Fruit fly (Drosophila melanogaster) whole organism, embryonic: ENCODE data around the gene CG13074.

ENCODE experiments used
- ATbp ChIP-seq: fragments of 200-800 bp; sonication (Bioruptor generic); optimal IDR thresholded peaks from 2 replicates; lab custom pipeline; 2017; ENCODE audit warnings: missing biosample characterization, mild to moderate bottlenecking, missing genetic modification characterization, missing genetic modification reagents
- Abd-B ChIP-seq: fragments of 200-800 bp; sonication (Bioruptor generic); optimal IDR thresholded peaks from 2 replicates; lab custom pipeline; 2018; ENCODE audit warnings: missing biosample characterization, mild to moderate bottlenecking, missing genetic modification characterization, moderate library complexity
- Ada2b ChIP-seq: fragments of 200-800 bp; sonication (Bioruptor generic); IDR thresholded peaks from 2 replicates; pipeline ENCODE4 v1.3.6; 2022; ENCODE audit warnings: missing biosample characterization, missing genetic modification characterization
- Blimp-1 ChIP-seq: fragments of 200-800 bp; sonication (Bioruptor generic); optimal IDR thresholded peaks from 3 replicates; lab custom pipeline; 2018; ENCODE audit warnings: missing biosample characterization, missing genetic modification characterization, mild to moderate bottlenecking, moderate library complexity, missing genetic modification reagents
- CG10462 ChIP-seq: fragments of 200-800 bp; sonication (Bioruptor generic); optimal IDR thresholded peaks from 2 replicates; lab custom pipeline; 2016; ENCODE audit warnings: missing biosample characterization, missing genetic modification characterization
- CG10543 ChIP-seq: fragments of 200-800 bp; sonication (Bioruptor generic); optimal IDR thresholded peaks from 3 replicates; lab custom pipeline; 2017; ENCODE audit warnings: missing biosample characterization, mild to moderate bottlenecking, missing genetic modification characterization, moderate library complexity
- CG10565 ChIP-seq: fragments of 200-800 bp; sonication (Bioruptor generic); optimal IDR thresholded peaks from 3 replicates; lab custom pipeline; 2016; ENCODE audit warnings: missing biosample characterization, mild to moderate bottlenecking, missing genetic modification characterization
- CG11085 ChIP-seq: fragments of 200-800 bp; sonication (Bioruptor generic); IDR thresholded peaks from 2 replicates; pipeline ENCODE4 v1.3.6; 2022; ENCODE audit warnings: missing biosample characterization, missing genetic modification characterization
- CG11695 ChIP-seq: fragments of 200-800 bp; sonication (Bioruptor generic); IDR thresholded peaks from 3 replicates; pipeline ENCODE4 v1.3.6; 2022; ENCODE audit warnings: missing biosample characterization, missing genetic modification characterization
- CG14860 ChIP-seq: fragments of 200-800 bp; sonication (Bioruptor generic); IDR thresholded peaks from 3 replicates; pipeline ENCODE4 v1.3.6; 2022; ENCODE audit warnings: missing biosample characterization, missing genetic modification characterization; ENCODE audit not compliant: partially characterized antibody
- CG1529 ChIP-seq: fragments of 200-800 bp; sonication (Bioruptor generic); optimal IDR thresholded peaks from 3 replicates; lab custom pipeline; 2018; ENCODE audit warnings: missing biosample characterization, missing genetic modification characterization
- CG15601 ChIP-seq: fragments of 200-800 bp; sonication (Bioruptor generic); optimal IDR thresholded peaks from 3 replicates; lab custom pipeline; 2019; ENCODE audit warnings: missing biosample characterization, mild to moderate bottlenecking, missing genetic modification characterization, moderate library complexity
- CG16815 ChIP-seq: fragments of 200-800 bp; sonication (Bioruptor generic); optimal IDR thresholded peaks from 3 replicates; lab custom pipeline; 2017; ENCODE audit warnings: missing biosample characterization, mild to moderate bottlenecking, missing genetic modification characterization
- CG16863 ChIP-seq: fragments of 200-800 bp; sonication (Bioruptor generic); optimal IDR thresholded peaks from 3 replicates; lab custom pipeline; 2016; ENCODE audit warnings: missing biosample characterization, missing genetic modification characterization
- CG17912 ChIP-seq: fragments of 200-800 bp; sonication (Bioruptor generic); optimal IDR thresholded peaks from 2 replicates; lab custom pipeline; 2018; ENCODE audit warnings: missing biosample characterization, mild to moderate bottlenecking, missing genetic modification characterization
- CG18476 ChIP-seq: fragments of 200-800 bp; sonication (Bioruptor generic); optimal IDR thresholded peaks from 2 replicates; lab custom pipeline; 2016; ENCODE audit warnings: missing biosample characterization, mild to moderate bottlenecking, missing genetic modification characterization
- CG2202 ChIP-seq: fragments of 200-800 bp; sonication (Bioruptor generic); optimal IDR thresholded peaks from 2 replicates; lab custom pipeline; 2018; ENCODE audit warnings: missing biosample characterization, mild to moderate bottlenecking, missing genetic modification characterization
- CG2678 ChIP-seq: fragments of 200-800 bp; sonication (Bioruptor generic); optimal IDR thresholded peaks from 3 replicates; lab custom pipeline; 2019; ENCODE audit warnings: missing biosample characterization, mild to moderate bottlenecking, missing genetic modification characterization, moderate library complexity
- CG31365 ChIP-seq: fragments of 200-800 bp; sonication (Bioruptor generic); optimal IDR thresholded peaks from 2 replicates; lab custom pipeline; 2018; ENCODE audit warnings: missing biosample characterization, mild to moderate bottlenecking, missing genetic modification characterization
- CG4730 ChIP-seq: fragments of 200-800 bp; sonication (Bioruptor generic); IDR thresholded peaks from 2 replicates; pipeline ENCODE4 v1.3.6; 2022; ENCODE audit warnings: missing biosample characterization, missing genetic modification characterization
- CG9797 ChIP-seq: fragments of 200-800 bp; sonication (Bioruptor generic); optimal IDR thresholded peaks from 3 replicates; lab custom pipeline; 2018; ENCODE audit warnings: missing biosample characterization, mild to moderate bottlenecking, missing genetic modification characterization
- CHES-1-like ChIP-seq: fragments of 200-800 bp; sonication (Bioruptor generic); optimal IDR thresholded peaks from 2 replicates; lab custom pipeline; 2016; ENCODE audit warnings: missing biosample characterization, missing genetic modification characterization
- CrebB ChIP-seq: fragments of 200-800 bp; sonication (Bioruptor generic); optimal IDR thresholded peaks from 3 replicates; lab custom pipeline; 2018; ENCODE audit warnings: missing biosample characterization, mild to moderate bottlenecking, missing genetic modification characterization
- D19A ChIP-seq: fragments of 200-800 bp; optimal IDR thresholded peaks from 3 replicates; lab custom pipeline; 2019; ENCODE audit warnings: missing biosample characterization, mild to moderate bottlenecking, missing genetic modification characterization, moderate library complexity
- HLH3B ChIP-seq: fragments of 200-800 bp; sonication (Bioruptor generic); IDR thresholded peaks from 2 replicates; pipeline ENCODE4 v1.3.6; 2022; ENCODE audit warnings: missing biosample characterization, missing genetic modification characterization
- Lim3 ChIP-seq: fragments of 200-800 bp; sonication (Bioruptor generic); IDR thresholded peaks from 2 replicates; pipeline ENCODE4 v1.3.6; 2022; ENCODE audit warnings: missing biosample characterization, missing genetic modification characterization
- MESR4 ChIP-seq: fragments of 200-800 bp; sonication (Bioruptor generic); optimal IDR thresholded peaks from 2 replicates; lab custom pipeline; 2018; ENCODE audit warnings: missing biosample characterization, mild to moderate bottlenecking, missing genetic modification characterization, moderate library complexity
- MTF-1 ChIP-seq: fragments of 200-800 bp; sonication (Bioruptor generic); optimal IDR thresholded peaks from 2 replicates; lab custom pipeline; 2018; ENCODE audit warnings: missing biosample characterization, mild to moderate bottlenecking, missing genetic modification characterization, borderline replicate concordance
- Optix ChIP-seq: fragments of 200-800 bp; sonication (Bioruptor generic); IDR thresholded peaks from 3 replicates; pipeline ENCODE4 v1.3.6; 2022; ENCODE audit warnings: missing biosample characterization, missing genetic modification characterization
- PHDP ChIP-seq: fragments of 200-800 bp; sonication (Bioruptor generic); optimal IDR thresholded peaks from 3 replicates; lab custom pipeline; 2018; ENCODE audit warnings: missing biosample characterization, mild to moderate bottlenecking, missing genetic modification characterization, moderate library complexity
- Sox102F ChIP-seq: fragments of 200-800 bp; sonication (Bioruptor generic); optimal IDR thresholded peaks from 2 replicates; lab custom pipeline; 2018; ENCODE audit warnings: missing biosample characterization, mild to moderate bottlenecking, missing genetic modification characterization, moderate library complexity
- Xbp1 ChIP-seq: fragments of 200-800 bp; sonication (Bioruptor generic); optimal IDR thresholded peaks from 3 replicates; lab custom pipeline; 2016; ENCODE audit warnings: missing biosample characterization, mild to moderate bottlenecking, missing genetic modification characterization
- Xrp1 ChIP-seq: fragments of 200-800 bp; sonication (Bioruptor generic); IDR thresholded peaks from 2 replicates; pipeline ENCODE4 v1.3.6; 2022; ENCODE audit warnings: missing biosample characterization, missing genetic modification characterization
- bigmax ChIP-seq: fragments of 200-800 bp; sonication (Bioruptor generic); optimal IDR thresholded peaks from 2 replicates; lab custom pipeline; 2018; ENCODE audit warnings: missing biosample characterization, mild to moderate bottlenecking, missing genetic modification characterization
- caup ChIP-seq: fragments of 200-800 bp; sonication (Bioruptor generic); optimal IDR thresholded peaks from 3 replicates; lab custom pipeline; 2017; ENCODE audit warnings: missing biosample characterization, mild to moderate bottlenecking, missing genetic modification characterization, moderate library complexity; ENCODE audit not compliant: severe bottlenecking
- gce ChIP-seq: fragments of 200-800 bp; sonication (Bioruptor generic); IDR thresholded peaks from 3 replicates; pipeline ENCODE4 v1.3.6; 2022; ENCODE audit warnings: missing biosample characterization, missing genetic modification characterization
- insv ChIP-seq, 2 experiments: fragments of 200-800 bp; sonication (Bioruptor generic); optimal IDR thresholded peaks; 3 replicates each; lab custom pipeline; 2016 to 2018; ENCODE audit warnings: missing biosample characterization in 2 of 2, missing genetic modification characterization in 2 of 2
- lbe ChIP-seq: fragments of 200-800 bp; sonication (Bioruptor generic); optimal IDR thresholded peaks from 2 replicates; lab custom pipeline; 2016; ENCODE audit warnings: missing biosample characterization, mild to moderate bottlenecking, missing genetic modification characterization
- mam ChIP-seq: fragments of 200-800 bp; sonication (Bioruptor generic); optimal IDR thresholded peaks from 3 replicates; lab custom pipeline; 2016; ENCODE audit warnings: missing biosample characterization, missing genetic modification characterization
- oc ChIP-seq: fragments of 200-800 bp; sonication (Bioruptor generic); optimal IDR thresholded peaks from 2 replicates; lab custom pipeline; 2018; ENCODE audit warnings: missing biosample characterization, mild to moderate bottlenecking, missing genetic modification characterization, moderate library complexity
- row ChIP-seq: fragments of 200-800 bp; sonication (Bioruptor generic); IDR thresholded peaks from 3 replicates; pipeline ENCODE4 v1.3.6; 2022; ENCODE audit warnings: missing biosample characterization, missing genetic modification characterization
- sna ChIP-seq: fragments of 200-800 bp; sonication (Bioruptor generic); IDR thresholded peaks from 2 replicates; pipeline ENCODE4 v1.3.6; 2022; ENCODE audit warnings: missing biosample characterization, missing genetic modification characterization; ENCODE audit not compliant: partially characterized antibody
- tap ChIP-seq: fragments of 200-800 bp; optimal IDR thresholded peaks from 3 replicates; lab custom pipeline; 2019; ENCODE audit warnings: missing biosample characterization, mild to moderate bottlenecking, missing genetic modification characterization, moderate library complexity
- tio ChIP-seq: fragments of 200-800 bp; sonication (Bioruptor generic); optimal IDR thresholded peaks from 2 replicates; lab custom pipeline; 2017; ENCODE audit warnings: missing biosample characterization, missing genetic modification characterization, inconsistent platforms
- unc-4 ChIP-seq: fragments of 200-800 bp; sonication (Bioruptor generic); IDR thresholded peaks from 2 replicates; pipeline ENCODE4 v1.3.6; 2022; ENCODE audit warnings: missing biosample characterization, missing genetic modification characterization; ENCODE audit not compliant: partially characterized antibody
- unpg ChIP-seq: fragments of 200-800 bp; sonication (Bioruptor generic); optimal IDR thresholded peaks from 3 replicates; lab custom pipeline; 2018; ENCODE audit warnings: missing biosample characterization, mild to moderate bottlenecking, missing genetic modification characterization, moderate library complexity
- wdn ChIP-seq: fragments of 200-800 bp; sonication (Bioruptor generic); IDR thresholded peaks from 2 replicates; pipeline ENCODE4 v1.3.6; 2022; ENCODE audit warnings: missing biosample characterization, missing genetic modification characterization
- zfh2 ChIP-seq: fragments of 200-800 bp; sonication (Bioruptor generic); optimal IDR thresholded peaks from 2 replicates; lab custom pipeline; 2016; ENCODE audit warnings: missing biosample characterization, missing genetic modification characterization

CG13074 gene

DNA sequence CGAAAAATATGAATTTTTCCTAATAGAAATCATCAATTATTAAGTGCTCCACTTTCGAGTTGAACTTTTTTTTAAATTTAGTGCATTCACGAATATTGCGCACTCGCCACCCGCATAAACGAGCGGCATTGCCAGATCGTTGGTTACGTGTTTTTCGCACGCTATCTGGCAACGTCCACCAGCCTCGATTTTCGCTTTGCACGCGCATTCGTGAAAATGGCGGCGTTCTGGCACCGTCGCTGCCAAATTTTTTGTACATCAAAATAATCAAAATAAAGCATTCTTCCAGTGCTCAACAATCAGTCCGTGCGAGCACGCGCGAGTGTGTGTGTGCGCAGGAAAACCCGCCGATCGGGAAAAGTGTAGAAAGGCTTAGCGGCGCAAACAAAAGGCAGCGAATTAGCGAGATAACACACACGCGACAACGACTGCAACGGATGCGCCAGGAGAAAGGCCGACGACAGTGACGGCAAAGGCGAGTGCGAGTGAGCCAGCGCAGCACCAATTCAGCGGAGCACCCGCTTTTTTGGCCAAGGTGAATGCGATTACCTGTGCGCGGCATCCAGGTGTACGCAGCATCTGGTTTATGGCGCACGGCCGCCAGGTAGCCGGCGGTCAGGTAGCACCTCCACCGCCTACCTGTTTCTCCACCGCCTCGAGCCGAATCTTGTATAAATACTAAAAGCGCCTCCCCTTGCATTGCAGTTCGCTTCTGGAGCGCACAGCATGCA, 16.5 kb upstream of the CG13074 start (continued):
- peak; percentile 70 for TF ChIP-seq CG15601 (tag; lab: Kevin White, UChicago)
- TF ChIP-seq PHDP (tag; lab: Kevin White, UChicago), result peak; percentile 86
- no peak for TF ChIP-seq Sox102F (GFP tag; lab: Kevin White, UChicago)
- TF ChIP-seq insv (GFP tag; optimal IDR thresholded peaks at IDR 0.05; lab: Kevin White, UChicago), result peak; percentile 12 to 65
- TF ChIP-seq gce, result peak; percentile 53; the same call in 1 of the 3 replicates
- TF ChIP-seq zfh2 (GFP tag; lab: Kevin White, UChicago), result peak; percentile 92
- TF ChIP-seq oc (tag; lab: Kevin White, UChicago), result no peak
- TF ChIP-seq CG16815, result peak; percentile 57
- peak; percentile 66 for TF ChIP-seq D19A
- no peak for TF ChIP-seq MTF-1 (GFP tag; lab: Kevin White, UChicago)
- no peak for TF ChIP-seq tio
- peak; percentile 50 for TF ChIP-seq bigmax (GFP tag; lab: Kevin White, UChicago)
- no peak for TF ChIP-seq Abd-B
- peak; percentile 91 for TF ChIP-seq row (GFP tag; lab: Robert Waterston, UW)
- no peak for TF ChIP-seq CG1529
- peak; percentile 69 for TF ChIP-seq CG31365 (tag; lab: Kevin White, UChicago)
- TF ChIP-seq CG10462 (GFP tag; lab: Kevin White, UChicago), result peak; percentile 33
- no peak for TF ChIP-seq Lim3 (GFP tag; lab: Robert Waterston, UW)
- TF ChIP-seq CG16863 (GFP tag; lab: Kevin White, UChicago), result peak; percentile 81
- 0 out of 2 replicates have a peak, but pooled peaks have one; percentile 65 for TF ChIP-seq CG11085
- peak; percentile 71 for TF ChIP-seq Optix (GFP tag; lab: Robert Waterston, UW)
- no peak for TF ChIP-seq CG10543
- TF ChIP-seq CG2678, result no peak
- peak; percentile 86 for TF ChIP-seq unpg (GFP tag; lab: Kevin White, UChicago)
- no peak for TF ChIP-seq wdn (GFP tag; lab: Robert Waterston, UW)
- no peak for TF ChIP-seq CG9797 (GFP tag; lab: Kevin White, UChicago)
- TF ChIP-seq CG4730 (GFP tag; lab: Robert Waterston, UW), result peak; percentile 52; the same call in 1 of the 2 replicates
- TF ChIP-seq Xbp1 (GFP tag; lab: Kevin White, UChicago), result peak; percentile 89
- no peak for TF ChIP-seq tap (tag; lab: Kevin White, UChicago)
- TF ChIP-seq HLH3B (GFP tag; lab: Robert Waterston, UW), result peak; percentile 75
- TF ChIP-seq CG17912 (GFP tag; lab: Kevin White, UChicago), result no peak
- peak; percentile 39 for TF ChIP-seq CG10565 (GFP tag; lab: Kevin White, UChicago)
- no peak; the same call in 2 of the 3 replicates for TF ChIP-seq CG11695 (GFP tag; lab: Robert Waterston, UW)
- peak; percentile 94 for TF ChIP-seq lbe (GFP tag; lab: Kevin White, UChicago)
- TF ChIP-seq caup (GFP tag; lab: Kevin White, UChicago), result no peak
- peak; percentile 87 for TF ChIP-seq CHES-1-like (GFP tag; lab: Kevin White, UChicago)
- peak; percentile 72 for TF ChIP-seq CG18476 (GFP tag; lab: Kevin White, UChicago)
- TF ChIP-seq Ada2b (GFP tag; lab: Robert Waterston, UW), result peak; percentile 71
- TF ChIP-seq unc-4 (GFP tag; lab: Robert Waterston, UW), result peak; percentile 68
- TF ChIP-seq Blimp-1 (GFP tag; lab: Kevin White, UChicago), result no peak
- peak; percentile 73 for TF ChIP-seq MESR4 (GFP tag; lab: Kevin White, UChicago)
- peak; percentile 48 for TF ChIP-seq CrebB (tag; lab: Kevin White, UChicago)
- no peak for TF ChIP-seq ATbp (GFP tag; lab: Kevin White, UChicago)
- peak; percentile 32; the same call in 1 of the 3 replicates for TF ChIP-seq CG14860 (GFP tag; lab: Robert Waterston, UW)
- TF ChIP-seq mam (GFP tag; lab: Kevin White, UChicago), result peak; percentile 91
- TF ChIP-seq CG2202 (tag; lab: Kevin White, UChicago), result peak; percentile 58
- peak; percentile 84 for TF ChIP-seq Xrp1 (GFP tag; lab: Robert Waterston, UW)
- TF ChIP-seq sna (GFP tag; lab: Robert Waterston, UW), result peak; percentile 51
